Fruit fly (Drosophila melanogaster): Measurements from ENCODE around the gene CG11668.
A peak's percentile ranks its signal among the peaks of the same experiment; 100 is the strongest.

Gene CG11668

DNA sequence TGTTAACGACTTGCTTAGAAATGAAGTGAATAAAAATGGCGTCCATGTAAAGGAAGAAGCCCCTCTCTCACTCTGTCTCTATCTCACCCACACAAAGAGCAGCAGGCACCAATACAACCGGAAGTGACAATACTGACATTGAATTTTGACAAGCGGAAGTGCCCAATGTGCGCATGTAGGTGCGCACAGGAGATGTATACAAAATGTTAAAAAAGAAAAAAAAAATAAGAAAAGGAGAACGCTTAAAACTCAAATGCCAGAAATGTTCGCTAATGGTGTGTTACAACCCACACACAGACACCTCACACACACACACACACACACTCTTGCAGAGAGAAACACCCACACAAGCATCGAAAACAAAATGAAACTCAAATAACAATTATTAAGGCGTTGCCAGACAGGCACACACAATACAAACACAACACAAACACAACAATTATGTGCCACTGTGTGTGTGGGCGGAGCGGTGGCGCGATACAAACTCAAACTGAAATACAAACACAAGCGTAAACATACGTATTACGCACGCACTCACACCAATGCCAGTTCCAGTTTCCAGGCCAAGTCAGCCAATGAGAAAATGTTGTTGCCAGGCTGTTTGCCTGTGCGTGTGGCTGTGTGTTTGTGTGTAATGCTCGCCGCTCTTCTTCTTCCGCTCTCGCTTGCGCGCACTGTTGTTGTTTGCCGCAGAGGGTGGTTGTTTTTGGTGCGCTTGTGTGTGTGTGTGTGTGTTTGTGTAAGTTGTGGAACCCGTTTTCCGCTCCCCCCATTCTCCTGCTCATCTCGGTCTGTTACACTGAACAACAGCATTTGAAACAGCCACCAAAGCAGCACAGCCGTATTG is 25.8 kb downstream of the CG11668 start:
- TF ChIP-seq woc (GFP tag; optimal IDR thresholded peaks at IDR 0.05), result peak; percentile 14
- no peak for TF ChIP-seq Hnf4 (GFP tag; optimal IDR thresholded peaks at IDR 0.05)
- no peak for TF ChIP-seq GATAd (GFP tag; optimal IDR thresholded peaks at IDR 0.05)
- peak; percentile 67 for TF ChIP-seq Vsx2 (GFP tag; optimal IDR thresholded peaks at IDR 0.05; ENCODE audit: partially characterized antibody)
- TF ChIP-seq dsf (GFP tag; optimal IDR thresholded peaks at IDR 0.05; ENCODE audit: borderline replicate concordance), result no peak
- TF ChIP-seq Abd-B (GFP tag; optimal IDR thresholded peaks at IDR 0.05), result peak; percentile 69
- no peak for TF ChIP-seq h (GFP tag; optimal IDR thresholded peaks at IDR 0.05)
- TF ChIP-seq N (GFP tag; optimal IDR thresholded peaks at IDR 0.05), result peak; percentile 97
- peak; percentile 6 for TF ChIP-seq Dfd (GFP tag; optimal IDR thresholded peaks at IDR 0.05)
- TF ChIP-seq br (GFP tag; optimal IDR thresholded peaks at IDR 0.05), result no peak
- TF ChIP-seq Sp1 (GFP tag; optimal IDR thresholded peaks at IDR 0.05), result no peak
- TF ChIP-seq Myc (optimal IDR thresholded peaks at IDR 0.05), result no peak
- TF ChIP-seq usp (GFP tag; optimal IDR thresholded peaks at IDR 0.05), result no peak
- no peak for TF ChIP-seq Hr78 (GFP tag; optimal IDR thresholded peaks at IDR 0.05)
- TF ChIP-seq sv (GFP tag; optimal IDR thresholded peaks at IDR 0.05), result no peak
- peak; percentile 47 for TF ChIP-seq Jra (GFP tag; optimal IDR thresholded peaks at IDR 0.05)
- peak; percentile 53 for TF ChIP-seq Hr83 (GFP tag; optimal IDR thresholded peaks at IDR 0.05; ENCODE audit: poor library complexity, severe bottlenecking)
- TF ChIP-seq Dif (GFP tag; optimal IDR thresholded peaks at IDR 0.05; ENCODE audit: partially characterized antibody), result peak; percentile 23

dm6 chr3R:13065180-13065757 is 27.1 kb downstream of the CG11668 start:
- TF ChIP-seq Vsx2 (GFP tag; optimal IDR thresholded peaks at IDR 0.05; ENCODE audit: partially characterized antibody) (no peak), Hr83 (GFP tag; optimal IDR thresholded peaks at IDR 0.05; ENCODE audit: poor library complexity, severe bottlenecking) (no peak), OdsH (GFP tag; optimal IDR thresholded peaks at IDR 0.05) (no peak), Mio (GFP tag; optimal IDR thresholded peaks at IDR 0.05) (no peak)

DNA sequence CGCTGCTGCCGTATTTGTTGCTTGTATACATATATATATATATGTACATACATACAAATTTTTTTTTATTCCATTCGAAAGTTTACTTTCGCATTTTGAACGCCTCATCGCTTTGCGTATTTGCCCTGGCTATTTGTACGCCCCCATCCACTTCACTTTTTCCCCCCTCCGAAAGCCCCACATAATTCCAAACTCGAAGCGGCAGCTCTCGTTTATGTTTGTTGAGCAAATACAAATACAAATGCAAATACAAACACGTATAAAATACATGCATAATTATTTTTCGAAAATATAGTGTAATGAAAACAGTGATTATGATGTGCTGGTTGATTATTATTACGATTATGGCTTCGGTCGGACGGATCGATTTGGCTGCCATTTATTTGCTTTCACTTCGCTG is 29.8 kb downstream of the CG11668 start:
- peak; percentile 34 for TF ChIP-seq sv (GFP tag; optimal IDR thresholded peaks at IDR 0.05)
- TF ChIP-seq Dfd (GFP tag; optimal IDR thresholded peaks at IDR 0.05), result no peak
- peak; percentile 70 for TF ChIP-seq h (GFP tag; optimal IDR thresholded peaks at IDR 0.05)
- TF ChIP-seq dmrt93B (GFP tag; optimal IDR thresholded peaks at IDR 0.05), result peak; percentile 63
- TF ChIP-seq dsf (GFP tag; optimal IDR thresholded peaks at IDR 0.05; ENCODE audit: borderline replicate concordance), result peak; percentile 47
- peak; percentile 37 for TF ChIP-seq psq (GFP tag; optimal IDR thresholded peaks at IDR 0.05)
- no peak for TF ChIP-seq Hnf4 (GFP tag; optimal IDR thresholded peaks at IDR 0.05)
- peak; percentile 35 for TF ChIP-seq fru (GFP tag; optimal IDR thresholded peaks at IDR 0.05)
- peak; percentile 37 for TF ChIP-seq GATAd (GFP tag; optimal IDR thresholded peaks at IDR 0.05)
- TF ChIP-seq OdsH (GFP tag; optimal IDR thresholded peaks at IDR 0.05), result peak; percentile 67
- TF ChIP-seq foxo (GFP tag; optimal IDR thresholded peaks at IDR 0.05), result peak in 1 of 2 experiments; percentile 66
- peak; percentile 54 for TF ChIP-seq br (GFP tag; optimal IDR thresholded peaks at IDR 0.05)
- TF ChIP-seq brk (GFP tag; optimal IDR thresholded peaks at IDR 0.05), result peak; percentile 10
- peak; percentile 66 for TF ChIP-seq Sp1 (GFP tag; optimal IDR thresholded peaks at IDR 0.05)
- TF ChIP-seq Jra (GFP tag; optimal IDR thresholded peaks at IDR 0.05), result peak; percentile 43
- TF ChIP-seq Hr83 (GFP tag; optimal IDR thresholded peaks at IDR 0.05; ENCODE audit: poor library complexity, severe bottlenecking), result peak; percentile 74
- peak; percentile 84 for TF ChIP-seq rgr (GFP tag; optimal IDR thresholded peaks at IDR 0.05)
- peak; percentile 17 for TF ChIP-seq ey (GFP tag; optimal IDR thresholded peaks at IDR 0.05)
- peak; percentile 61 for TF ChIP-seq HLH106 (tag; optimal IDR thresholded peaks at IDR 0.05)
- no peak for TF ChIP-seq sage (GFP tag; optimal IDR thresholded peaks at IDR 0.05)
- TF ChIP-seq CG32264 (GFP tag; optimal IDR thresholded peaks at IDR 0.05), result peak; percentile 9
- no peak for TF ChIP-seq lola (GFP tag; optimal IDR thresholded peaks at IDR 0.05)
- TF ChIP-seq CG9705 (GFP tag; optimal IDR thresholded peaks at IDR 0.05), result peak; percentile 66
- no peak for TF ChIP-seq CrebA (GFP tag; optimal IDR thresholded peaks at IDR 0.05; ENCODE audit: borderline replicate concordance)

Data from whole organism, wandering third instar larva.